Fruit fly (Drosophila melanogaster) whole organism, embryonic: ENCODE results near the gene Duox.

ENCODE experiments used
- Awh ChIP-seq: fragments of 200-800 bp; sonication (Bioruptor generic); IDR thresholded peaks from 2 replicates; pipeline ENCODE4, ENCODE4 v1.3.6; 2022; ENCODE audit warnings: missing biosample characterization, missing genetic modification characterization
- Bgb ChIP-seq: fragments of 200-800 bp; sonication (Bioruptor generic); IDR thresholded peaks from 2 replicates; pipeline ENCODE4 v1.3.6; 2022; ENCODE audit warnings: missing biosample characterization, missing genetic modification characterization; ENCODE audit not compliant: partially characterized antibody
- C15 ChIP-seq: fragments of 200-800 bp; sonication (Bioruptor generic); IDR thresholded peaks from 3 replicates; pipeline ENCODE4 v1.3.6; 2022; ENCODE audit warnings: missing biosample characterization, missing genetic modification characterization
- CG10321 ChIP-seq: fragments of 200-800 bp; sonication (Bioruptor generic); IDR thresholded peaks from 2 replicates; pipeline ENCODE4 v1.3.6; 2022; ENCODE audit warnings: missing biosample characterization, missing genetic modification characterization
- CG10979 ChIP-seq: fragments of 200-800 bp; sonication (Bioruptor generic); optimal IDR thresholded peaks from 2 replicates; lab custom pipeline; 2018; ENCODE audit warnings: missing biosample characterization, mild to moderate bottlenecking, missing genetic modification characterization, moderate library complexity
- CG11723 ChIP-seq: fragments of 200-800 bp; sonication (Bioruptor generic); optimal IDR thresholded peaks from 2 replicates; lab custom pipeline; 2017; ENCODE audit warnings: missing biosample characterization, mild to moderate bottlenecking, missing genetic modification characterization
- CG12071 ChIP-seq: fragments of 200-800 bp; sonication (Bioruptor generic); optimal IDR thresholded peaks from 3 replicates; lab custom pipeline; 2018; ENCODE audit warnings: missing biosample characterization, mild to moderate bottlenecking, missing genetic modification characterization
- CG14667 ChIP-seq: fragments of 200-800 bp; sonication (Bioruptor generic); IDR thresholded peaks from 2 replicates; pipeline ENCODE4 v1.3.6; 2022; ENCODE audit warnings: missing biosample characterization, missing genetic modification characterization
- CG14860 ChIP-seq: fragments of 200-800 bp; sonication (Bioruptor generic); IDR thresholded peaks from 3 replicates; pipeline ENCODE4 v1.3.6; 2022; ENCODE audit warnings: missing biosample characterization, missing genetic modification characterization; ENCODE audit not compliant: partially characterized antibody
- CG15479 ChIP-seq: fragments of 200-800 bp; sonication (Bioruptor generic); optimal IDR thresholded peaks from 3 replicates; lab custom pipeline; 2019; ENCODE audit warnings: missing biosample characterization, mild to moderate bottlenecking, missing genetic modification characterization, moderate library complexity
- CG15696 ChIP-seq: fragments of 200-800 bp; sonication (Bioruptor generic); optimal IDR thresholded peaks from 2 replicates; lab custom pipeline; 2019; ENCODE audit warnings: missing biosample characterization, mild to moderate bottlenecking, missing genetic modification characterization, moderate library complexity
- CG16863 ChIP-seq: fragments of 200-800 bp; sonication (Bioruptor generic); optimal IDR thresholded peaks from 3 replicates; lab custom pipeline; 2016; ENCODE audit warnings: missing biosample characterization, missing genetic modification characterization
- CG2116 ChIP-seq: fragments of 200-800 bp; sonication (Bioruptor generic); optimal IDR thresholded peaks from 3 replicates; lab custom pipeline; 2018; ENCODE audit warnings: missing biosample characterization, mild to moderate bottlenecking, missing genetic modification characterization
- CG2199 ChIP-seq: fragments of 200-800 bp; sonication (Bioruptor generic); IDR thresholded peaks from 3 replicates; pipeline ENCODE4 v1.3.6; 2022; ENCODE audit warnings: missing biosample characterization, missing genetic modification characterization
- CG2875 ChIP-seq: fragments of 200-800 bp; sonication (Bioruptor generic); optimal IDR thresholded peaks from 2 replicates; lab custom pipeline; 2017; ENCODE audit warnings: missing biosample characterization, mild to moderate bottlenecking, missing genetic modification characterization, missing genetic modification reagents
- CG6765 ChIP-seq: fragments of 200-800 bp; sonication (Bioruptor generic); optimal IDR thresholded peaks from 3 replicates; lab custom pipeline; 2017; ENCODE audit warnings: missing biosample characterization, mild to moderate bottlenecking, missing genetic modification characterization
- CG7928 ChIP-seq: fragments of 200-800 bp; sonication (Bioruptor generic); optimal IDR thresholded peaks from 2 replicates; lab custom pipeline; 2017; ENCODE audit warnings: missing biosample characterization, mild to moderate bottlenecking, missing genetic modification characterization
- CG8359 ChIP-seq: fragments of 200-800 bp; sonication (Bioruptor generic); optimal IDR thresholded peaks from 2 replicates; lab custom pipeline; 2017; ENCODE audit warnings: missing biosample characterization, mild to moderate bottlenecking, missing genetic modification characterization, borderline replicate concordance
- CG8944 ChIP-seq: fragments of 200-800 bp; sonication (Bioruptor generic); optimal IDR thresholded peaks from 3 replicates; lab custom pipeline; 2016; ENCODE audit warnings: missing biosample characterization, missing genetic modification characterization
- Camta ChIP-seq: fragments of 200-800 bp; sonication (Bioruptor generic); optimal IDR thresholded peaks from 2 replicates; lab custom pipeline; 2016; ENCODE audit warnings: missing biosample characterization, missing genetic modification characterization
- D ChIP-seq, 2 experiments: fragments of 200-800 bp in 1 of 2; fragments of >200 bp in 1 of 2; sonication (Bioruptor generic) in 1 of 2; optimal IDR thresholded peaks; 2 replicates in 1 of 2; 3 replicates in 1 of 2; lab custom pipeline; 2017; ENCODE audit warnings: mild to moderate bottlenecking in 1 of 2, missing biosample characterization in 1 of 2, missing genetic modification characterization in 1 of 2, missing genetic modification reagents in 1 of 2
- Dip3 ChIP-seq: fragments of 200-800 bp; sonication (Bioruptor generic); optimal IDR thresholded peaks from 3 replicates; lab custom pipeline; 2016; ENCODE audit warnings: missing biosample characterization, missing genetic modification characterization
- Eip74EF ChIP-seq, 2 experiments: fragments of 200-800 bp in 1 of 2; fragments of >200 bp in 1 of 2; sonication (Bioruptor generic) in 1 of 2; optimal IDR thresholded peaks; 2 replicates each; lab custom pipeline; 2017 to 2019; ENCODE audit warnings: missing biosample characterization in 2 of 2, missing genetic modification characterization in 2 of 2, mild to moderate bottlenecking in 1 of 2, moderate library complexity in 1 of 2
- Fer3 ChIP-seq: fragments of 200-800 bp; sonication (Bioruptor generic); optimal IDR thresholded peaks from 2 replicates; lab custom pipeline; 2018; ENCODE audit warnings: missing biosample characterization, mild to moderate bottlenecking, missing genetic modification characterization, moderate library complexity
- Med ChIP-seq: fragments of 200-800 bp; sonication (Bioruptor generic); peaks from one replicate; lab custom pipeline; 2016; ENCODE audit warnings: missing biosample characterization, missing genetic modification characterization, mild to moderate bottlenecking, inconsistent platforms, moderate library complexity
- Scr ChIP-seq: fragments of 200-800 bp; sonication (Bioruptor generic); IDR thresholded peaks from 2 replicates; pipeline ENCODE4 v1.3.6; 2022; ENCODE audit warnings: missing biosample characterization, missing genetic modification characterization; ENCODE audit not compliant: partially characterized antibody
- Six4 ChIP-seq: fragments of 200-800 bp; sonication (Bioruptor generic); optimal IDR thresholded peaks from 2 replicates; lab custom pipeline; 2016; ENCODE audit warnings: missing biosample characterization, missing genetic modification characterization
- Spps ChIP-seq: fragments of 200-800 bp; sonication (Bioruptor generic); optimal IDR thresholded peaks from 2 replicates; lab custom pipeline; 2018; ENCODE audit warnings: missing biosample characterization, mild to moderate bottlenecking, missing genetic modification characterization
- Vsx1 ChIP-seq: fragments of 200-800 bp; sonication (Bioruptor generic); optimal IDR thresholded peaks from 2 replicates; lab custom pipeline; 2017; ENCODE audit warnings: missing biosample characterization, mild to moderate bottlenecking, missing genetic modification characterization, missing genetic modification reagents
- ab ChIP-seq: fragments of 200-800 bp; sonication (Bioruptor generic); optimal IDR thresholded peaks from 2 replicates; lab custom pipeline; 2016; ENCODE audit warnings: missing biosample characterization, missing genetic modification characterization
- chinmo ChIP-seq: fragments of 200-800 bp; sonication (Bioruptor generic); IDR thresholded peaks from 4 replicates; pipeline ENCODE4 v1.3.6; 2022; ENCODE audit warnings: missing biosample characterization, missing genetic modification characterization; ENCODE audit not compliant: partially characterized antibody
- chm ChIP-seq: fragments of 200-800 bp; sonication (Bioruptor generic); IDR thresholded peaks from 2 replicates; pipeline ENCODE4 v1.3.6; 2022; ENCODE audit warnings: missing biosample characterization, missing genetic modification characterization
- cwo ChIP-seq: fragments of 200-800 bp; sonication (Bioruptor generic); optimal IDR thresholded peaks from 3 replicates; lab custom pipeline; 2017; ENCODE audit warnings: missing biosample characterization, missing genetic modification characterization, mild to moderate bottlenecking, moderate library complexity, missing genetic modification reagents
- dimm ChIP-seq: fragments of 200-800 bp; sonication (Bioruptor generic); IDR thresholded peaks from 2 replicates; pipeline ENCODE4 v1.3.6; 2022; ENCODE audit warnings: missing biosample characterization, missing genetic modification characterization
- grau ChIP-seq: fragments of 200-800 bp; optimal IDR thresholded peaks from 3 replicates; lab custom pipeline; 2019; ENCODE audit warnings: missing biosample characterization, mild to moderate bottlenecking, missing genetic modification characterization, moderate library complexity
- gro ChIP-seq: fragments of 200-800 bp; sonication (Bioruptor generic); optimal IDR thresholded peaks from 2 replicates; lab custom pipeline; 2016; ENCODE audit warnings: missing biosample characterization, missing genetic modification characterization
- gsb ChIP-seq: fragments of 200-800 bp; sonication (Bioruptor generic); IDR thresholded peaks from 2 replicates; pipeline ENCODE4 v1.3.6; 2022; ENCODE audit warnings: missing biosample characterization, missing genetic modification characterization
- gt ChIP-seq: fragments of 200-800 bp; sonication (Bioruptor generic); IDR thresholded peaks from 2 replicates; pipeline ENCODE4 v1.3.6; 2022; ENCODE audit warnings: missing biosample characterization, missing genetic modification characterization
- jigr1 ChIP-seq: fragments of 200-800 bp; sonication (Bioruptor generic); IDR thresholded peaks from 3 replicates; pipeline ENCODE4 v1.3.6; 2022; ENCODE audit warnings: missing biosample characterization, missing genetic modification characterization
- nerfin-1 ChIP-seq: fragments of 200-800 bp; sonication (Bioruptor generic); optimal IDR thresholded peaks from 3 replicates; lab custom pipeline; 2019; ENCODE audit warnings: missing biosample characterization, mild to moderate bottlenecking, missing genetic modification characterization, moderate library complexity
- odd ChIP-seq: fragments of 200-800 bp; sonication (Bioruptor generic); optimal IDR thresholded peaks from 2 replicates; lab custom pipeline; 2017; ENCODE audit warnings: missing biosample characterization, mild to moderate bottlenecking, missing genetic modification characterization
- onecut ChIP-seq: fragments of 200-800 bp; sonication (Bioruptor generic); IDR thresholded peaks from 2 replicates; pipeline ENCODE4 v1.3.6; 2022; ENCODE audit warnings: missing biosample characterization, missing genetic modification characterization
- pnt ChIP-seq: fragments of 200-800 bp; sonication (Bioruptor generic); optimal IDR thresholded peaks from 3 replicates; lab custom pipeline; 2016; ENCODE audit warnings: missing biosample characterization, missing genetic modification characterization
- sc ChIP-seq, 3 experiments: fragments of >200 bp in 2 of 3; fragments of 200-800 bp in 1 of 3; sonication (Bioruptor generic) in 1 of 3; optimal IDR thresholded peaks; 2 replicates in 2 of 3; 3 replicates in 1 of 3; lab custom pipeline; 2017; ENCODE audit warnings: mild to moderate bottlenecking in 1 of 3, missing biosample characterization in 1 of 3, missing genetic modification characterization in 1 of 3, missing genetic modification reagents in 1 of 3
- sob ChIP-seq: fragments of 200-800 bp; sonication (Bioruptor generic); IDR thresholded peaks from 2 replicates; pipeline ENCODE4 v1.3.6; 2022; ENCODE audit warnings: missing biosample characterization, missing genetic modification characterization
- vfl ChIP-seq: fragments of 200-800 bp; sonication (Bioruptor generic); optimal IDR thresholded peaks from 2 replicates; lab custom pipeline; 2016; ENCODE audit warnings: missing biosample characterization, missing genetic modification characterization
- zen2 ChIP-seq: fragments of 200-800 bp; sonication (Bioruptor generic); IDR thresholded peaks from 3 replicates; pipeline ENCODE4 v1.3.6; 2022; ENCODE audit warnings: missing biosample characterization, missing genetic modification characterization; ENCODE audit not compliant: partially characterized antibody

Duox gene

dm6 chr2L:2874542-2875194 lies 44.6 kb upstream of the Duox start, which contains the start of gene CG8814 (continued):
- TF ChIP-seq CG2199, result no peak
- no peak for TF ChIP-seq dimm (GFP tag; lab: Robert Waterston, UW)
- peak; percentile 87 for TF ChIP-seq Scr
- TF ChIP-seq CG10321 (GFP tag; lab: Robert Waterston, UW), result no peak
- TF ChIP-seq CG10979 (tag; lab: Kevin White, UChicago), result peak; percentile 46
- no peak for TF ChIP-seq CG2875 (GFP tag; lab: Kevin White, UChicago)
- TF ChIP-seq chinmo, result peak; percentile 96
- 0 out of 3 replicates have a peak, but pooled peaks have one; percentile 29 for TF ChIP-seq C15
- TF ChIP-seq D (optimal IDR thresholded peaks at IDR 0.05; lab: Kevin White, UChicago), result no peak
- peak; percentile 40 for TF ChIP-seq D (GFP tag; optimal IDR thresholded peaks at IDR 0.05; lab: Kevin White, UChicago)
- TF ChIP-seq CG15696 (tag; lab: Kevin White, UChicago), result peak; percentile 74
- peak; percentile 83 for TF ChIP-seq Med (GFP tag; lab: Kevin White, UChicago)
- TF ChIP-seq CG7928, result peak; percentile 90
- peak; percentile 14 for TF ChIP-seq Fer3 (tag; lab: Kevin White, UChicago)
- TF ChIP-seq sc (optimal IDR thresholded peaks at IDR 0.05; lab: Kevin White, UChicago), result no peak
- TF ChIP-seq sc (GFP tag; optimal IDR thresholded peaks at IDR 0.05; lab: Kevin White, UChicago), result peak; percentile 31
- TF ChIP-seq Awh (GFP tag; lab: Robert Waterston, UW), result no peak
- 0 out of 2 replicates have a peak, but pooled peaks have one; percentile 11 for TF ChIP-seq chm (GFP tag; lab: Robert Waterston, UW)
- no peak for TF ChIP-seq zen2 (GFP tag; lab: Robert Waterston, UW)
- TF ChIP-seq CG6765 (GFP tag; lab: Kevin White, UChicago), result no peak
- TF ChIP-seq CG8944 (GFP tag; lab: Kevin White, UChicago), result peak; percentile 34
- TF ChIP-seq CG8359 (GFP tag; lab: Kevin White, UChicago), result no peak
- peak; percentile 56; the same call in 1 of the 3 replicates for TF ChIP-seq CG14860 (GFP tag; lab: Robert Waterston, UW)
- TF ChIP-seq Six4, result peak; percentile 36
- TF ChIP-seq CG11723 (GFP tag; lab: Kevin White, UChicago), result peak; percentile 31
- TF ChIP-seq odd, result no peak
- TF ChIP-seq CG2116 (GFP tag; lab: Kevin White, UChicago), result peak; percentile 99
- peak; percentile 42 for TF ChIP-seq CG16863 (GFP tag; lab: Kevin White, UChicago)
- TF ChIP-seq CG14667 (GFP tag; lab: Robert Waterston, UW), result peak; percentile 38; the same call in 1 of the 2 replicates
- peak; percentile 54 for TF ChIP-seq nerfin-1 (tag; lab: Kevin White, UChicago)
- no peak for TF ChIP-seq ab (GFP tag; lab: Kevin White, UChicago)
- TF ChIP-seq Camta, result peak; percentile 42
- peak; percentile 74 for TF ChIP-seq sob (GFP tag; lab: Robert Waterston, UW)
- peak; percentile 32 for TF ChIP-seq cwo
- TF ChIP-seq pnt (GFP tag; lab: Kevin White, UChicago), result no peak
- TF ChIP-seq Bgb, result peak; percentile 77
- no peak for TF ChIP-seq Vsx1 (GFP tag; lab: Kevin White, UChicago)
- TF ChIP-seq Eip74EF (GFP tag; optimal IDR thresholded peaks at IDR 0.05; lab: Kevin White, UChicago), result no peak
- no peak for TF ChIP-seq Spps (tag; lab: Kevin White, UChicago)
- TF ChIP-seq vfl, result peak; percentile 53
- peak; percentile 34 for TF ChIP-seq CG12071 (GFP tag; lab: Kevin White, UChicago)
- TF ChIP-seq gt (GFP tag; lab: Robert Waterston, UW), result no peak
- no peak for TF ChIP-seq gsb (GFP tag; lab: Robert Waterston, UW)
- no peak for TF ChIP-seq onecut
- TF ChIP-seq jigr1 (GFP tag; lab: Robert Waterston, UW), result peak; percentile 65; the same call in 2 of the 3 replicates
- peak; percentile 29 for TF ChIP-seq Dip3 (GFP tag; lab: Kevin White, UChicago)
- TF ChIP-seq CG15479 (GFP tag; lab: Kevin White, UChicago), result no peak
- TF ChIP-seq gro, result no peak
- peak; percentile 71 for TF ChIP-seq grau (tag; lab: Kevin White, UChicago)
